Fruit fly (Drosophila melanogaster) whole organism, embryonic: ENCODE data around the gene Nep7.

Experiments
- Atf3 ChIP-seq: fragments of 200-800 bp; sonication (Bioruptor generic); optimal IDR thresholded peaks from 3 replicates; lab custom pipeline; 2016; ENCODE audit warnings: missing biosample characterization, missing genetic modification characterization
- Atf6 ChIP-seq: fragments of 200-800 bp; sonication (Bioruptor generic); IDR thresholded peaks from 2 replicates; pipeline ENCODE4 v1.3.6; 2022; ENCODE audit warnings: missing biosample characterization, missing genetic modification characterization
- CG10431 ChIP-seq: fragments of 200-800 bp; sonication (Bioruptor generic); optimal IDR thresholded peaks from 3 replicates; lab custom pipeline; 2018; ENCODE audit warnings: missing biosample characterization, mild to moderate bottlenecking, missing genetic modification characterization
- CG10462 ChIP-seq: fragments of 200-800 bp; sonication (Bioruptor generic); optimal IDR thresholded peaks from 2 replicates; lab custom pipeline; 2016; ENCODE audit warnings: missing biosample characterization, missing genetic modification characterization
- CG11398 ChIP-seq: fragments of 200-800 bp; sonication (Bioruptor generic); optimal IDR thresholded peaks from 2 replicates; lab custom pipeline; 2016; ENCODE audit warnings: missing biosample characterization, missing genetic modification characterization
- CG12236 ChIP-seq: fragments of 200-800 bp; sonication (Bioruptor generic); optimal IDR thresholded peaks from 2 replicates; lab custom pipeline; 2016; ENCODE audit warnings: missing biosample characterization, missing genetic modification characterization
- CG1529 ChIP-seq: fragments of 200-800 bp; sonication (Bioruptor generic); optimal IDR thresholded peaks from 3 replicates; lab custom pipeline; 2018; ENCODE audit warnings: missing biosample characterization, missing genetic modification characterization
- CG16815 ChIP-seq: fragments of 200-800 bp; sonication (Bioruptor generic); optimal IDR thresholded peaks from 3 replicates; lab custom pipeline; 2017; ENCODE audit warnings: missing biosample characterization, mild to moderate bottlenecking, missing genetic modification characterization
- CG17385 ChIP-seq: fragments of 200-800 bp; sonication (Bioruptor generic); optimal IDR thresholded peaks from 3 replicates; lab custom pipeline; 2018; ENCODE audit warnings: missing biosample characterization, mild to moderate bottlenecking, missing genetic modification characterization
- CG17802 ChIP-seq: fragments of 200-800 bp; sonication (Bioruptor generic); optimal IDR thresholded peaks from 2 replicates; lab custom pipeline; 2018; ENCODE audit warnings: missing biosample characterization, mild to moderate bottlenecking, missing genetic modification characterization, moderate library complexity
- CG18619 ChIP-seq: fragments of 200-800 bp; sonication (Bioruptor generic); optimal IDR thresholded peaks from 3 replicates; lab custom pipeline; 2017; ENCODE audit warnings: missing biosample characterization, mild to moderate bottlenecking, missing genetic modification characterization
- CG3065 ChIP-seq: fragments of 200-800 bp; sonication (Bioruptor generic); optimal IDR thresholded peaks from 2 replicates; lab custom pipeline; 2016; ENCODE audit warnings: missing biosample characterization, missing genetic modification characterization
- CG6683 ChIP-seq: fragments of 200-800 bp; sonication (Bioruptor generic); optimal IDR thresholded peaks from 2 replicates; lab custom pipeline; 2017; ENCODE audit warnings: missing biosample characterization, mild to moderate bottlenecking, missing genetic modification characterization, missing genetic modification reagents
- CG6689 ChIP-seq: fragments of 200-800 bp; sonication (Bioruptor generic); IDR thresholded peaks from 2 replicates; pipeline ENCODE4 v1.3.6; 2022; ENCODE audit warnings: missing biosample characterization, missing genetic modification characterization
- CG6813 ChIP-seq: fragments of 200-800 bp; sonication (Bioruptor generic); optimal IDR thresholded peaks from 2 replicates; lab custom pipeline; 2017; ENCODE audit warnings: missing biosample characterization, missing genetic modification characterization, mild to moderate bottlenecking, moderate library complexity, missing genetic modification reagents
- CG7372 ChIP-seq: fragments of 200-800 bp; sonication (Bioruptor generic); IDR thresholded peaks from 2 replicates; pipeline ENCODE4 v1.3.6; 2022; ENCODE audit warnings: missing biosample characterization, missing genetic modification characterization
- CG7987 ChIP-seq: fragments of 200-800 bp; sonication (Bioruptor generic); optimal IDR thresholded peaks from 2 replicates; lab custom pipeline; 2018; ENCODE audit warnings: missing biosample characterization, mild to moderate bottlenecking, missing genetic modification characterization, moderate library complexity
- CoRest ChIP-seq: fragments of 200-800 bp; sonication (Bioruptor generic); optimal IDR thresholded peaks from 3 replicates; lab custom pipeline; 2018; ENCODE audit warnings: missing biosample characterization, mild to moderate bottlenecking, missing genetic modification characterization, moderate library complexity
- D19B ChIP-seq: fragments of 200-800 bp; sonication (Bioruptor generic); optimal IDR thresholded peaks from 2 replicates; lab custom pipeline; 2017; ENCODE audit warnings: missing biosample characterization, mild to moderate bottlenecking, missing genetic modification characterization
- Dip3 ChIP-seq: fragments of 200-800 bp; sonication (Bioruptor generic); optimal IDR thresholded peaks from 3 replicates; lab custom pipeline; 2016; ENCODE audit warnings: missing biosample characterization, missing genetic modification characterization
- Eip74EF ChIP-seq, 2 experiments: fragments of 200-800 bp in 1 of 2; fragments of >200 bp in 1 of 2; sonication (Bioruptor generic) in 1 of 2; optimal IDR thresholded peaks; 2 replicates each; lab custom pipeline; 2017 to 2019; ENCODE audit warnings: missing biosample characterization in 2 of 2, missing genetic modification characterization in 2 of 2, mild to moderate bottlenecking in 1 of 2, moderate library complexity in 1 of 2
- Ets65A ChIP-seq: fragments of 200-800 bp; sonication (Bioruptor generic); peaks from one replicate; lab custom pipeline; 2016; ENCODE audit warnings: missing biosample characterization, missing genetic modification characterization
- Fer1 ChIP-seq: fragments of 200-800 bp; sonication (Bioruptor generic); optimal IDR thresholded peaks from 2 replicates; lab custom pipeline; 2017; ENCODE audit warnings: missing biosample characterization, mild to moderate bottlenecking, missing genetic modification characterization
- H15 ChIP-seq: fragments of 200-800 bp; sonication (Bioruptor generic); IDR thresholded peaks from 3 replicates; pipeline ENCODE4 v1.3.6; 2022; ENCODE audit warnings: missing biosample characterization, missing genetic modification characterization
- HLH54F ChIP-seq: fragments of 200-800 bp; sonication (Bioruptor generic); optimal IDR thresholded peaks from 3 replicates; lab custom pipeline; 2016; ENCODE audit warnings: missing biosample characterization, missing genetic modification characterization
- HLHmδ ChIP-seq: fragments of 200-800 bp; sonication (Bioruptor generic); optimal IDR thresholded peaks from 2 replicates; lab custom pipeline; 2018; ENCODE audit warnings: missing biosample characterization, mild to moderate bottlenecking, missing genetic modification characterization, moderate library complexity
- Rfx ChIP-seq: fragments of 200-800 bp; sonication (Bioruptor generic); IDR thresholded peaks from 2 replicates; pipeline ENCODE4 v1.3.6; 2022; ENCODE audit warnings: missing biosample characterization, missing genetic modification characterization
- Tbp ChIP-seq: fragments of >200 bp; optimal IDR thresholded peaks from 2 replicates; lab custom pipeline; 2018; ENCODE audit warnings: missing biosample characterization, missing genetic modification characterization
- Usf ChIP-seq: fragments of 200-800 bp; sonication (Bioruptor generic); optimal IDR thresholded peaks from 2 replicates; lab custom pipeline; 2017; ENCODE audit warnings: missing genotype, missing biosample characterization, missing genetic modification characterization
- ac ChIP-seq: fragments of 200-800 bp; sonication (Bioruptor generic); optimal IDR thresholded peaks from 3 replicates; lab custom pipeline; 2017; ENCODE audit warnings: missing biosample characterization, mild to moderate bottlenecking, missing genetic modification characterization
- al ChIP-seq: fragments of 200-800 bp; sonication (Bioruptor generic); IDR thresholded peaks from 2 replicates; pipeline ENCODE4 v1.3.6; 2022; ENCODE audit warnings: missing biosample characterization, missing genetic modification characterization
- aop ChIP-seq: fragments of 200-800 bp; sonication (Bioruptor generic); IDR thresholded peaks from 2 replicates; pipeline ENCODE4 v1.3.6; 2022; ENCODE audit warnings: missing biosample characterization, missing genetic modification characterization
- bbx ChIP-seq: fragments of 200-800 bp; sonication (Bioruptor generic); IDR thresholded peaks from 2 replicates; pipeline ENCODE4 v1.3.6; 2022; ENCODE audit warnings: missing biosample characterization, missing genetic modification characterization; ENCODE audit not compliant: partially characterized antibody
- bcd ChIP-seq: fragments of 200-800 bp; sonication (Bioruptor generic); optimal IDR thresholded peaks from 2 replicates; lab custom pipeline; 2017; ENCODE audit warnings: missing biosample characterization, mild to moderate bottlenecking, missing genetic modification characterization
- crol ChIP-seq: fragments of 200-800 bp; sonication (Bioruptor generic); IDR thresholded peaks from 2 replicates; pipeline ENCODE4 v1.3.6; 2022; ENCODE audit warnings: missing biosample characterization, missing genetic modification characterization
- dysf ChIP-seq: fragments of 200-800 bp; sonication (Bioruptor generic); IDR thresholded peaks from 3 replicates; pipeline ENCODE4 v1.3.6; 2022; ENCODE audit warnings: missing biosample characterization, missing genetic modification characterization
- en ChIP-seq: fragments of 200-800 bp; sonication (Bioruptor generic); optimal IDR thresholded peaks from 2 replicates; lab custom pipeline; 2016; ENCODE audit warnings: missing biosample characterization, missing genetic modification characterization
- exex ChIP-seq: fragments of 200-800 bp; sonication (Bioruptor generic); optimal IDR thresholded peaks from 4 replicates; lab custom pipeline; 2018; ENCODE audit warnings: missing biosample characterization, mild to moderate bottlenecking, missing genetic modification characterization, moderate library complexity
- jing ChIP-seq: fragments of 200-800 bp; sonication (Bioruptor generic); optimal IDR thresholded peaks from 2 replicates; lab custom pipeline; 2018; ENCODE audit warnings: missing biosample characterization, mild to moderate bottlenecking, missing genetic modification characterization
- peb ChIP-seq: fragments of 200-800 bp; sonication (Bioruptor generic); IDR thresholded peaks from 2 replicates; pipeline ENCODE4 v1.3.6; 2022; ENCODE audit warnings: missing biosample characterization, missing genetic modification characterization
- pros ChIP-seq: fragments of 200-800 bp; sonication (Bioruptor generic); optimal IDR thresholded peaks from 3 replicates; lab custom pipeline; 2019; ENCODE audit warnings: missing biosample characterization, mild to moderate bottlenecking, missing genetic modification characterization, moderate library complexity
- ro ChIP-seq: fragments of 200-800 bp; sonication (Bioruptor generic); IDR thresholded peaks from 2 replicates; pipeline ENCODE4 v1.3.6; 2022; ENCODE audit warnings: missing biosample characterization, missing genetic modification characterization
- run ChIP-seq: fragments of 200-800 bp; sonication (Bioruptor generic); optimal IDR thresholded peaks from 3 replicates; lab custom pipeline; 2018; ENCODE audit warnings: missing biosample characterization, mild to moderate bottlenecking, missing genetic modification characterization
- sens-2 ChIP-seq: fragments of 200-800 bp; sonication (Bioruptor generic); IDR thresholded peaks from 2 replicates; pipeline ENCODE4 v1.3.6; 2022; ENCODE audit warnings: missing biosample characterization, missing genetic modification characterization
- shn ChIP-seq: fragments of 200-800 bp; sonication (Bioruptor generic); optimal IDR thresholded peaks from 3 replicates; lab custom pipeline; 2016; ENCODE audit warnings: missing biosample characterization, missing genetic modification characterization
- slbo ChIP-seq: fragments of 200-800 bp; sonication (Bioruptor generic); IDR thresholded peaks from 2 replicates; pipeline ENCODE4 v1.3.6; 2022; ENCODE audit warnings: missing biosample characterization, missing genetic modification characterization
- so ChIP-seq: fragments of 200-800 bp; sonication (Bioruptor generic); IDR thresholded peaks from 3 replicates; pipeline ENCODE4 v1.3.6; 2022; ENCODE audit warnings: missing biosample characterization, missing genetic modification characterization
- usp ChIP-seq: fragments of >200 bp; optimal IDR thresholded peaks from 2 replicates; lab custom pipeline; 2017; ENCODE audit warnings: missing biosample characterization, missing genetic modification characterization
- yki ChIP-seq: fragments of >200 bp; optimal IDR thresholded peaks from 3 replicates; lab custom pipeline; 2018
- zf30C ChIP-seq: fragments of 200-800 bp; sonication (Bioruptor generic); optimal IDR thresholded peaks from 3 replicates; lab custom pipeline; 2018; ENCODE audit warnings: missing biosample characterization, mild to moderate bottlenecking, missing genetic modification characterization

Nep7 gene

dm6 chr3R:27937752-27938694, 16.7 kb upstream of the Nep7 start, which contains the start of the genes NSD and BOD1 (continued):
- TF ChIP-seq H15 (GFP tag; lab: Robert Waterston, UW) (peak; percentile 48; the same call in 1 of the 3 replicates), run (no peak), aop (GFP tag; lab: Robert Waterston, UW) (no peak), yki (lab: Kevin White, UChicago) (no peak), pros (no peak), usp (no peak), CG16815 (GFP tag; lab: Kevin White, UChicago) (peak; percentile 41), CG7987 (GFP tag; lab: Kevin White, UChicago) (peak; percentile 20), bbx (GFP tag; lab: Robert Waterston, UW) (peak; percentile 98), Usf (GFP tag; lab: Kevin White, UChicago) (peak; percentile 41), Dip3 (GFP tag; lab: Kevin White, UChicago) (peak; percentile 24), so (GFP tag; lab: Robert Waterston, UW) (no peak), HLH54F (GFP tag; lab: Kevin White, UChicago) (peak; percentile 12), CG11398 (no peak), shn (GFP tag; lab: Kevin White, UChicago) (no peak), CG10462 (GFP tag; lab: Kevin White, UChicago) (peak; percentile 17), Atf3 (GFP tag; lab: Kevin White, UChicago) (no peak), CG10431 (peak; percentile 21), Fer1 (GFP tag; lab: Kevin White, UChicago) (peak; percentile 1), Ets65A (GFP tag; lab: Kevin White, UChicago) (peak; percentile 80), sens-2 (GFP tag; lab: Robert Waterston, UW) (no peak), CG17802 (tag; lab: Kevin White, UChicago) (no peak), ac (GFP tag; lab: Kevin White, UChicago) (no peak), D19B (GFP tag; lab: Kevin White, UChicago) (no peak), CoRest (tag; lab: Kevin White, UChicago) (peak; percentile 61), HLHmδ (GFP tag; lab: Kevin White, UChicago) (no peak), Atf6 (no peak), CG3065 (no peak), Rfx (GFP tag; lab: Robert Waterston, UW) (peak; percentile 90), zf30C (GFP tag; lab: Kevin White, UChicago) (no peak), CG18619 (GFP tag; lab: Kevin White, UChicago) (peak; percentile 37), Eip74EF (GFP tag; optimal IDR thresholded peaks at IDR 0.05; lab: Kevin White, UChicago) (no peak), CG12236 (no peak), al (GFP tag; lab: Robert Waterston, UW) (peak; percentile 85), jing (no peak), crol (GFP tag; lab: Robert Waterston, UW) (peak; percentile 8; the same call in 1 of the 2 replicates), CG7372 (GFP tag; lab: Robert Waterston, UW) (peak; percentile 53; the same call in 1 of the 2 replicates), CG1529 (GFP tag; lab: Kevin White, UChicago) (no peak), Tbp (GFP tag; lab: Kevin White, UChicago) (no peak), CG6813 (GFP tag; lab: Kevin White, UChicago) (peak; percentile 21), dysf (peak; percentile 71), CG6689 (GFP tag; lab: Robert Waterston, UW) (0 out of 2 replicates have a peak, but pooled peaks have one; percentile 19), CG6683 (GFP tag; lab: Kevin White, UChicago) (no peak), CG17385 (GFP tag; lab: Kevin White, UChicago) (no peak), peb (GFP tag; lab: Robert Waterston, UW) (no peak), bcd (peak; percentile 32), ro (GFP tag; lab: Robert Waterston, UW) (peak; percentile 34; the same call in 1 of the 2 replicates), en (GFP tag; lab: Kevin White, UChicago) (no peak), slbo (GFP tag; lab: Robert Waterston, UW) (peak; percentile 92), exex (tag; lab: Kevin White, UChicago) (no peak)
